Worm (Caenorhabditis elegans) whole organism, young adult: Measurements from ENCODE around the gene vps-39.

Experiments used
- B0035.1 ChIP-seq: sonication (generic microtip); optimal IDR thresholded peaks from 2 replicates; lab custom pipeline; 2016; ENCODE audit warnings: missing genetic modification characterization, mild to moderate bottlenecking, missing compliant biosample characterization, missing genotype, missing genetic modification reagents
- B0261.1 ChIP-seq: sonication (generic microtip); optimal IDR thresholded peaks from 2 replicates; lab custom pipeline; 2016; ENCODE audit warnings: mild to moderate bottlenecking, missing genetic modification characterization, moderate library complexity, missing compliant biosample characterization
- C06A6.2 ChIP-seq: fragments of 200-800 bp; sonication (Bioruptor generic); conservative IDR thresholded peaks from 2 replicates; pipeline ENCODE4 v1.3.6; 2022; ENCODE audit warnings: missing genetic modification characterization, missing compliant biosample characterization
- F10E7.11 ChIP-seq: sonication (generic microtip); optimal IDR thresholded peaks from 2 replicates; lab custom pipeline; 2017; ENCODE audit warnings: mild to moderate bottlenecking, missing genetic modification characterization, moderate library complexity, missing compliant biosample characterization
- F49E8.2 ChIP-seq: sonication (generic microtip); optimal IDR thresholded peaks from 3 replicates; lab custom pipeline; 2017; ENCODE audit warnings: missing genetic modification characterization, mild to moderate bottlenecking, missing compliant biosample characterization, antibody characterized with exemption, moderate library complexity; ENCODE audit not compliant: insufficient read depth
- F57A8.1 ChIP-seq: fragments of 200-800 bp; sonication (Bioruptor generic); optimal IDR thresholded peaks from 2 replicates; lab custom pipeline; 2018; ENCODE audit warnings: mild to moderate bottlenecking, missing genetic modification characterization, moderate library complexity, missing compliant biosample characterization
- F57C9.4 ChIP-seq: sonication (generic microtip); optimal IDR thresholded peaks from 2 replicates; lab custom pipeline; 2017; ENCODE audit warnings: mild to moderate bottlenecking, missing genetic modification characterization, missing compliant biosample characterization
- K12H6.12 ChIP-seq: fragments of 200-800 bp; sonication (Bioruptor generic); optimal IDR thresholded peaks from 2 replicates; lab custom pipeline; 2018; ENCODE audit warnings: mild to moderate bottlenecking, missing genetic modification characterization, missing compliant biosample characterization
- Y53F4B.3 ChIP-seq: fragments of 200-800 bp; sonication (Bioruptor generic); IDR thresholded peaks from 2 replicates; pipeline ENCODE4 v1.3.6; 2022; ENCODE audit warnings: missing genetic modification reagents, missing genetic modification characterization, missing compliant biosample characterization
- Y53G8AR.9 ChIP-seq: fragments of 200-800 bp; sonication (Bioruptor generic); conservative IDR thresholded peaks from 2 replicates; pipeline ENCODE4 v1.3.6; 2022; ENCODE audit warnings: missing genetic modification reagents, missing genetic modification characterization, missing compliant biosample characterization
- Y79H2A.3 ChIP-seq: fragments of 200-800 bp; sonication (Bioruptor generic); conservative IDR thresholded peaks from 2 replicates; pipeline ENCODE4 v1.3.6; 2022; ENCODE audit warnings: missing genetic modification reagents, missing genetic modification characterization, missing compliant biosample characterization
- attf-3 ChIP-seq: fragments of 200-800 bp; sonication (Bioruptor generic); conservative IDR thresholded peaks from 2 replicates; pipeline ENCODE4 v1.3.6; 2022; ENCODE audit warnings: missing genetic modification reagents, missing genetic modification characterization, missing compliant biosample characterization
- ccch-3 ChIP-seq: fragments of 200-800 bp; sonication (Bioruptor generic); optimal IDR thresholded peaks from 2 replicates; lab custom pipeline; 2018; ENCODE audit warnings: mild to moderate bottlenecking, missing genetic modification characterization, missing compliant biosample characterization
- cebp-2 ChIP-seq: fragments of 200-800 bp; sonication (Bioruptor generic); IDR thresholded peaks from 2 replicates; pipeline ENCODE4 v1.3.6; 2022; ENCODE audit warnings: missing genetic modification characterization, missing compliant biosample characterization
- ceh-100 ChIP-seq: fragments of 200-800 bp; sonication (Bioruptor generic); IDR thresholded peaks from 2 replicates; pipeline ENCODE4 v1.3.6; 2022; ENCODE audit warnings: missing genetic modification reagents, missing genetic modification characterization, missing compliant biosample characterization
- ceh-58 ChIP-seq: fragments of 200-800 bp; sonication (Bioruptor generic); IDR thresholded peaks from 2 replicates; pipeline ENCODE4 v1.3.6; 2022; ENCODE audit warnings: missing genetic modification characterization, missing compliant biosample characterization
- ceh-79 ChIP-seq: sonication (generic microtip); optimal IDR thresholded peaks from 2 replicates; lab custom pipeline; 2017; ENCODE audit warnings: mild to moderate bottlenecking, missing genetic modification characterization, missing compliant biosample characterization
- ceh-91 ChIP-seq: fragments of 200-800 bp; sonication (Bioruptor generic); IDR thresholded peaks from 2 replicates; pipeline ENCODE4 v1.3.6; 2022; ENCODE audit warnings: missing genetic modification reagents, missing genetic modification characterization, missing compliant biosample characterization
- hlh-26 ChIP-seq: fragments of 200-800 bp; sonication (Bioruptor generic); conservative IDR thresholded peaks from 2 replicates; pipeline ENCODE4 v1.3.6; 2022; ENCODE audit warnings: missing genetic modification reagents, missing genetic modification characterization, missing compliant biosample characterization
- hmg-1.2 ChIP-seq: fragments of 200-800 bp; sonication (Bioruptor generic); IDR thresholded peaks from 2 replicates; pipeline ENCODE4 v1.3.6; 2022; ENCODE audit warnings: missing genetic modification reagents, missing genetic modification characterization, missing compliant biosample characterization
- let-526 ChIP-seq: fragments of 200-800 bp; sonication (Bioruptor generic); IDR thresholded peaks from 2 replicates; pipeline ENCODE4 v1.3.6; 2022; ENCODE audit warnings: missing genetic modification reagents, missing genetic modification characterization, missing compliant biosample characterization
- lin-35 ChIP-seq, 3 experiments: fragments of 150-350 bp in 2 of 3; sonication (generic microtip) in 1 of 3; optimal IDR thresholded peaks; 2 replicates each; lab custom pipeline; 2014 to 2018; ENCODE audit warnings: missing biosample characterization in 3 of 3, missing genetic modification characterization in 3 of 3, missing genetic modification reagents in 3 of 3
- lin-54 ChIP-seq: fragments of 200-800 bp; sonication (Bioruptor generic); optimal IDR thresholded peaks from 2 replicates; lab custom pipeline; 2018; ENCODE audit warnings: mild to moderate bottlenecking, missing genetic modification characterization, missing compliant biosample characterization
- lir-1 ChIP-seq: fragments of 200-800 bp; sonication (Bioruptor generic); conservative IDR thresholded peaks from 2 replicates; pipeline ENCODE4 v1.3.6; 2022; ENCODE audit warnings: missing genetic modification reagents, missing genetic modification characterization, missing compliant biosample characterization
- madf-10 ChIP-seq: sonication (generic microtip); optimal IDR thresholded peaks from 2 replicates; lab custom pipeline; 2016; ENCODE audit warnings: mild to moderate bottlenecking, missing genetic modification characterization, missing compliant biosample characterization
- mxl-1 ChIP-seq: sonication (generic microtip); optimal IDR thresholded peaks from 2 replicates; lab custom pipeline; 2016; ENCODE audit warnings: missing genetic modification characterization, missing compliant biosample characterization
- snpc-1.1 ChIP-seq: sonication (generic microtip); optimal IDR thresholded peaks from 2 replicates; lab custom pipeline; 2017; ENCODE audit warnings: missing genetic modification characterization, mild to moderate bottlenecking, missing compliant biosample characterization, antibody characterized with exemption, moderate library complexity, missing genotype, missing genetic modification reagents; ENCODE audit not compliant: insufficient read depth
- snpc-1.3 ChIP-seq: sonication (generic microtip); optimal IDR thresholded peaks from 2 replicates; lab custom pipeline; 2017; ENCODE audit warnings: missing genetic modification characterization, mild to moderate bottlenecking, missing compliant biosample characterization, antibody characterized with exemption, moderate library complexity, missing genotype, missing genetic modification reagents; ENCODE audit not compliant: insufficient read depth
- snpc-3.4 ChIP-seq: sonication (generic microtip); optimal IDR thresholded peaks from 2 replicates; lab custom pipeline; 2017; ENCODE audit warnings: missing genetic modification characterization, mild to moderate bottlenecking, missing compliant biosample characterization, antibody characterized with exemption, moderate library complexity, missing genotype, missing genetic modification reagents
- snpc-4 ChIP-seq, 5 experiments: fragments of 150-350 bp in 1 of 5; sonication (generic microtip) in 4 of 5; optimal IDR thresholded peaks; 2 replicates each; lab custom pipeline; 2014 to 2018; ENCODE audit warnings: missing genetic modification characterization in 5 of 5, missing biosample characterization in 3 of 5, antibody characterized with exemption in 2 of 5, mild to moderate bottlenecking in 2 of 5, missing compliant biosample characterization in 2 of 5, missing genotype in 2 of 5, moderate library complexity in 2 of 5, missing genetic modification reagents in 1 of 5
- sptf-2 ChIP-seq: fragments of 200-800 bp; sonication (Bioruptor generic); optimal IDR thresholded peaks from 2 replicates; lab custom pipeline; 2018; ENCODE audit warnings: mild to moderate bottlenecking, missing genetic modification characterization, missing compliant biosample characterization
- unc-130 ChIP-seq: sonication (generic microtip); optimal IDR thresholded peaks from 2 replicates; lab custom pipeline; 2016; ENCODE audit warnings: missing genetic modification reagents, missing genetic modification characterization, missing compliant biosample characterization
- ztf-6 ChIP-seq: fragments of 200-800 bp; sonication (Bioruptor generic); IDR thresholded peaks from 2 replicates; pipeline ENCODE4 v1.3.6; 2022; ENCODE audit warnings: missing genetic modification reagents, missing genetic modification characterization, missing compliant biosample characterization

vps-39 gene

ce11 chrV:14001929-14002328, 36.2 kb downstream of the vps-39 start:
- TF ChIP-seq hlh-26 (GFP tag; lab: Robert Waterston, UW), result no peak
- TF ChIP-seq lin-35 (GFP tag; optimal IDR thresholded peaks at IDR 0.05; lab: Kevin White, UChicago), result no peak
- TF ChIP-seq F49E8.2, result no peak
- no peak for TF ChIP-seq ceh-100 (GFP tag; lab: Robert Waterston, UW)
- no peak for TF ChIP-seq F57A8.1 (GFP tag; lab: Kevin White, UChicago)
- TF ChIP-seq let-526 (GFP tag; lab: Robert Waterston, UW), result no peak
- TF ChIP-seq ceh-58 (GFP tag; lab: Robert Waterston, UW), result no peak
- TF ChIP-seq attf-3 (GFP tag; lab: Robert Waterston, UW), result no peak
- TF ChIP-seq C06A6.2, result no peak

- TF ChIP-seq ceh-91 (GFP tag; lab: Robert Waterston, UW) (no peak), cebp-2 (GFP tag; lab: Robert Waterston, UW) (no peak), let-526 (GFP tag; lab: Robert Waterston, UW) (no peak), F57C9.4 (tag; lab: Kevin White, UChicago) (no peak)
Measured at ce11 chrV:13993478-13993877, 44.7 kb downstream of the vps-39 start.

ce11 chrV:13992485-13992884, 45.7 kb downstream of the vps-39 start, which contains the start of gene droe-4:
Gene droe-4 (plus strand): TSS chrV:13992656.
- TF ChIP-seq Y79H2A.3, result no peak
- TF ChIP-seq sptf-2, result no peak
- TF ChIP-seq Y53F4B.3, result no peak
- TF ChIP-seq B0261.1 (tag; lab: Kevin White, UChicago), result no peak
- no peak for TF ChIP-seq B0035.1
- TF ChIP-seq lir-1 (GFP tag; lab: Robert Waterston, UW), result no peak
- TF ChIP-seq F10E7.11 (tag; lab: Kevin White, UChicago), result no peak
- TF ChIP-seq ceh-79 (tag; lab: Kevin White, UChicago), result no peak
- no peak for TF ChIP-seq ceh-100 (GFP tag; lab: Robert Waterston, UW)
- TF ChIP-seq lin-54, result no peak
- TF ChIP-seq madf-10, result no peak
- TF ChIP-seq Y53G8AR.9 (GFP tag; lab: Robert Waterston, UW), result no peak
- no peak for TF ChIP-seq mxl-1 (tag; lab: Kevin White, UChicago)
- TF ChIP-seq ztf-6 (GFP tag; lab: Robert Waterston, UW), result no peak
- TF ChIP-seq ccch-3 (GFP tag; lab: Kevin White, UChicago), result no peak
- TF ChIP-seq K12H6.12 (tag; lab: Kevin White, UChicago), result no peak
- no peak for TF ChIP-seq snpc-4 (GFP tag; optimal IDR thresholded peaks at IDR 0.05; lab: Kevin White, UChicago)
- no peak for TF ChIP-seq snpc-4 (tag; optimal IDR thresholded peaks at IDR 0.05; lab: Kevin White, UChicago)
- TF ChIP-seq snpc-1.3, result no peak
- no peak for TF ChIP-seq unc-130 (GFP tag; lab: Kevin White, UChicago)

ce11 chrV:13992017-13992416, 46.2 kb downstream of the vps-39 start:
- peak; percentile 77 for TF ChIP-seq snpc-1.1
- peak; percentile 32 for TF ChIP-seq snpc-4 (GFP tag; optimal IDR thresholded peaks at IDR 0.05; lab: Kevin White, UChicago)
- peak in 3 of 4 experiments; percentile 58 to 90 (median 89) for TF ChIP-seq snpc-4 (tag; optimal IDR thresholded peaks at IDR 0.05; lab: Kevin White, UChicago)
- TF ChIP-seq snpc-3.4 (tag; lab: Kevin White, UChicago), result peak; percentile 27
- peak; percentile 34; the same call in 1 of the 2 replicates for TF ChIP-seq hmg-1.2 (GFP tag; lab: Robert Waterston, UW)
